Fruit fly (Drosophila melanogaster) S2 (cell line): ENCODE data around the gene CG46244.

Experiments
- CG8478 ChIP-seq: fragments of >200 bp; optimal IDR thresholded peaks from 2 replicates; lab custom pipeline; 2018
- CTCF ChIP-seq, 2 experiments: fragments of >200 bp; optimal IDR thresholded peaks; 2 replicates each; lab custom pipeline; 2018

CG46244 gene

DNA sequence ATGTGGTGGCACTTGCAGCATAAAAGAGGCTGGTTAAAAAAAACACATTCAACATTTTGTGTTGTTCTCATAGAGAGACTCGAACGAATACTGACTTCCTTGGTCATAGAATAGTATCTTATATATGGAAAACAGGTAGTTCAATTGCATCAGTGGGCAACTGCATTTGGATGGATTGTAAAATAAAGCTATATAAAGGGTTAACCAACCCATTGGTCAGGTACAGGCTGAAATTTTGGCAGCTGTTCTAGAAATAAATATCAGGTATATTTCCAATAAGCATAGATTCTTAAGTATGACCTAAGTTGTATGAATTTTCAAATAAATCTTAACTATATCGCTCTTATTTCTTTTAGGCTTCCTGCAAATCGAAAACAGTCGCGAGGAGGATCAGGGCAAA lies 94.5 kb downstream of the CG46244 start, which contains the start of gene scw:
TSS of gene scw (minus strand) at position 101 of the 400 bp plus-strand sequence.
- TF ChIP-seq CG8478 (lab: Kevin White, UChicago): no peak
- TF ChIP-seq CTCF (optimal IDR thresholded peaks at IDR 0.05; lab: Kevin White, UChicago): no peak

DNA sequence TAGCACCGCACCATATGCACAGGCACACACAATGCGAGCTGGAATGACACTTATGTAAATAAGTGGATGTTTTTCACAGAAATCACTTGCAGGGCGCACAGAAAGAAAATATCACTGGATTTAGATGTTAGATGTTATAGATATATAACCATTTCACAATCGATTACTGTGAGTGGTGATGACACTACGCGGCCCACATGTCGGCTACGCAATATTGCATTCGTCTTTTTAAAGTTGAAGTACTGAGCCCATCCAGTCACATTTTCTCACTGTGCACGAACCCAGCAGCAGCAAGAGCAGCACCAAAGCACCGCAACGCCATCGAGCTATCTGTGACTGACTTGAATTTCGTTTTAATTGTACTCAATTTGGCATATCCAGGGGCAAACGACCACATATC lies 116.1 kb downstream of the CG46244 start:
- TF ChIP-seq CTCF (optimal IDR thresholded peaks at IDR 0.05; lab: Kevin White, UChicago): no peak
- TF ChIP-seq CG8478 (lab: Kevin White, UChicago): no peak

DNA sequence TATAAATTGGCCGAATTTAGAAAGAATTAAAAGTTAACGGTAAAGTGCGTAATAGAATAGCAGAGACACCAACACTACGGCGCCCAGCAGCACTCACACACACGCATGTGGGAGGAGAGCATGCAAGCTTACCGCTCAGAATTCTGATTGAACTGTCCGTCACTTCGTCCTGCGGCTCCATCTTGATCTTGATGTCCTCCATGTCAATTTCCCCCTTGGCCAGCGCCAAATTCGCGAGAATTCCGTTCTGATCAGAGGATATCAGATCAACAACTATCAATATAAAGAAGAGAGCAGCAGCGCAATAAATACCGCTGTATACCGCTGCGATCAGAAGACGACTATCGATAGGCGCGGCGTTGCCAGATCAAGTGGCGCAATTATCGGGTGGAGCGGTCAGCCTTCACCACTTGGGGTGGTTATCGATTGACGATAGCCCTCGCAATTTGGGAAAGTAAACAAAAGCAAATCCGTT lies 129.3 kb downstream of the CG46244 start, which contains the start of the genes CG10462 and Nf-YB:
TSS of gene CG10462 (minus strand) at position 346 of the 475 bp plus-strand sequence.
TSS of gene Nf-YB (plus strand) at position 410 of the 475 bp plus-strand sequence.
- TF ChIP-seq CTCF (optimal IDR thresholded peaks at IDR 0.05; lab: Kevin White, UChicago): peak; percentile 46 to 50
- no peak for TF ChIP-seq CG8478 (lab: Kevin White, UChicago)

DNA sequence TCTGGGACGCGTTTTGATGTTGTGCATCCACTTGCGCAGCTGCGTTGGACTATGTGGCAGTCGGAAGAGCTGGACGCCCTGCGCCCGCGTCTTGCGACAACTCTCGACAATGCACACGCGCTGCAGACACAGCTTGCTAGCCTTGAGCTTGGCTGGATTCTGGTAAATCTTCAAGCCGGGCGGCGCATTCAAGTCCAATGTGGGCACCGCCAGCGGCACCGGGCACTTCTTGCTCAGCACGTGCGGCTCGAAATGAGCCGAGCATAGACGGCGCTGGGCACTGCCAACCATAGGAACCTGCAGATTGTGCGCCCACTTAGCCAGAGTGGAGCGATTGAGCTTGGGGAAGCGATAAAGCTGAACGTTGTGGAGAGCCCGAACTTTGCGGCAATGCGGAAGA lies 144.2 kb downstream of the CG46244 start:
- TF ChIP-seq CTCF (optimal IDR thresholded peaks at IDR 0.05; lab: Kevin White, UChicago) (no peak), CG8478 (lab: Kevin White, UChicago) (no peak)

dm6 chr2L:19755015-19755414 lies 148.6 kb downstream of the CG46244 start:
- TF ChIP-seq CTCF (optimal IDR thresholded peaks at IDR 0.05; lab: Kevin White, UChicago) (no peak), CG8478 (lab: Kevin White, UChicago) (no peak)

DNA sequence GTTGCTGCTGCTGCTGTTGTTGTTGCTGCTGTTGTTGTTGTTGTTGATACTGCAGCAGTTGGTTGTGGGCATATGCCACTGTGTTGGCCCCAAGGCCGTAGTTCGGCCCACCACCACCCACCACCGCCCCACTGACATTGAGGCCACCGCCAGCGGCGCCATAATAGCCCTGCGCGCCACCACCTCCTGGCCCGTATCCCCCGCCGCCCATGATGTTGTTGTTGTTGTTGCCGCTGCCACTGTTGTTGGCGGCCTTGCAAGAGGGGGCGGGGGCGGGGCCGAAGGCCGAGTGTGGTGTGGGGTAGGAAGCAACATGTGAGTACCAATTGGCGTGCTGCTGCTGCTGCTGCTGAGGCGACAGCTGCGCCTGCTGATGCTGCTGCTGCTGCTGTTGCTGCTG lies 149.7 kb downstream of the CG46244 start:
- TF ChIP-seq CG8478 (lab: Kevin White, UChicago) (no peak), CTCF (optimal IDR thresholded peaks at IDR 0.05; lab: Kevin White, UChicago) (no peak)

DNA sequence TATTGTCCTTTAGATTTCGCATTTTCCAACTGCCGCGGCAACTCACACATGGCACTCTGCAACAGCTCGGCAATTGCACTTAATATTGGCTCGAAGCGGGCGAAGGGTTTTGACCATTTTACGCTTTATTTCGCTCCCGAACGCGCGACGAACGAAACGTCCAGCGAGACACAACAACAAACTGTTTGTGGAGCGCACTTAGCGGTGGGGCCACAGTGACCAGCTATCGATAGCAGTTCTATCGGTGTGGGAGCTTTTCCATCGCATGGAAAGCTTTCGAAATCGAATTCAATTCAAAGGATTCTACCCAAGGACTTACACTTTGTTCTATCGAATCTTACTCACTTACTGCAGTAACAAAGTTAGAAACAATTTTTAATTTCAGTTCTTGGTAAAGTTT lies 150.3 kb downstream of the CG46244 start, which contains the start of gene CG10631:
TSS of gene CG10631 (minus strand) at position 189 of the 400 bp plus-strand sequence.
- TF ChIP-seq CG8478 (lab: Kevin White, UChicago) (no peak), CTCF (optimal IDR thresholded peaks at IDR 0.05; lab: Kevin White, UChicago) (no peak)

DNA sequence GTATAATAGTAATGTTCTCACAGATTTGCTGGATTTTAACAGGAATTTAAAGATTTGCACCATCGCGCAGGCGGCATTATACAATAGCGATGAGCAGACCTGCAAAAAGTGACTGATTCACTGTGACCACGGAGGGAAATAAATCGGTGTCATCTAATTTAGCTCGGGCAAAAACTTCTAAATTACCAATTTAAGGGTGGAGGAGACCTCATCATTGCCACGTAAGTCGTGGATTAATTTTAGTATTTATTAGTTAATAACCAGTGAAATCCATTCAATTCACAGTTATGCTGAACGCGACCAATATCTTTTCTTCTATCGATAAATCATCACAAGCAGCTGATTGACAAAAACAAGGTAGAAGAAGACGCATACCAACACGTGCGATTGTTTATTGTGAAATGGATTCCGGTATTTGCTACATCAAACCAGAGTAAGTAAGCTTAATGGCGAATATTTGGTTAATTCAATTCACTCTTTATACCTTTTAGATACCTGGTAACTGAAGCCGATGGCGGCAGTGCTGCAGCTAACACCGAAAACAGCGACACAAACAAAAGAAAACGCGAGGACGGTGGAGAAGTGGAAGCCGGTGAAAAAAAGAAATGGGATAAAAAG lies 152.3 kb downstream of the CG46244 start, which contains the start of the genes CG10628 and Dus3:
TSS of gene CG10628 (minus strand) at position 105 of the 618 bp plus-strand sequence.
TSS of gene Dus3 (plus strand) at position 369 of the 618 bp plus-strand sequence.
- no peak for TF ChIP-seq CG8478 (lab: Kevin White, UChicago)
- no peak for TF ChIP-seq CTCF (optimal IDR thresholded peaks at IDR 0.05; lab: Kevin White, UChicago)

dm6 chr2L:19763446-19763772 lies 157.0 kb downstream of the CG46244 start:
- no peak for TF ChIP-seq CG8478 (lab: Kevin White, UChicago)
- TF ChIP-seq CTCF (optimal IDR thresholded peaks at IDR 0.05; lab: Kevin White, UChicago): no peak

dm6 chr2L:19763773-19764580 lies 157.6 kb downstream of the CG46244 start, which contains the start of gene fbp:
Gene fbp, minus strand, starts transcription at chr2L:19764136.
- TF ChIP-seq CTCF (optimal IDR thresholded peaks at IDR 0.05; lab: Kevin White, UChicago) (no peak), CG8478 (lab: Kevin White, UChicago) (no peak)

DNA sequence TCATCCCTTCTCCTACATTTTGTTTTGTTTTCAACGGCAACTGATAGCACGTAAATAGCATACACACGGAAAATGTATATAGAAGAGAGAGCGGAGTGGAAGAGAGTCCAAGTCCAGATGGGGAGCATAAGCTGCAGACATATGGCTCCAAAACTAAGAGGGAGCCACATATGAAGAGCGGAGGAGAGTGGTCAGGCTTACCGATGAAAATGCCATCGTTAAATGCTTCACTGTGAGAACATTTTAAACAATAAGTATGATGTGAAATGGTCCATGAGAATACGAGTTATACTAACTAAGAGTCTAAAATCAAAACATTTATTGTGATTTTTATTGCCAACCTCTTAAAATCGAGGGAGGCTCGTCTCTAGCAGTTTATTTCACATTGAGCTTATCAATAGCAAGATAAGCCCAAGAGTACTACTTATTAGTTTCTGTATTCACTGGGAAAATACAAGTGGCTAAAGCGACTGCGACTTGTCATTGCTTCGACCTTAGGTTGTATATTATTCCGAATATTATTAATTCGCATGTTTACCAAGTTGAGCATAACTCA lies 158.3 kb downstream of the CG46244 start:
- TF ChIP-seq CG8478 (lab: Kevin White, UChicago) (no peak), CTCF (optimal IDR thresholded peaks at IDR 0.05; lab: Kevin White, UChicago) (no peak)

dm6 chr2L:19765406-19765805 lies 159.0 kb downstream of the CG46244 start:
- TF ChIP-seq CTCF (optimal IDR thresholded peaks at IDR 0.05; lab: Kevin White, UChicago) (no peak), CG8478 (lab: Kevin White, UChicago) (no peak)

dm6 chr2L:19768967-19769366 lies 162.6 kb downstream of the CG46244 start, which contains the start of gene bsh:
Gene bsh, minus strand, starts transcription at chr2L:19769067.
- TF ChIP-seq CG8478 (lab: Kevin White, UChicago): no peak
- TF ChIP-seq CTCF (optimal IDR thresholded peaks at IDR 0.05; lab: Kevin White, UChicago): no peak

DNA sequence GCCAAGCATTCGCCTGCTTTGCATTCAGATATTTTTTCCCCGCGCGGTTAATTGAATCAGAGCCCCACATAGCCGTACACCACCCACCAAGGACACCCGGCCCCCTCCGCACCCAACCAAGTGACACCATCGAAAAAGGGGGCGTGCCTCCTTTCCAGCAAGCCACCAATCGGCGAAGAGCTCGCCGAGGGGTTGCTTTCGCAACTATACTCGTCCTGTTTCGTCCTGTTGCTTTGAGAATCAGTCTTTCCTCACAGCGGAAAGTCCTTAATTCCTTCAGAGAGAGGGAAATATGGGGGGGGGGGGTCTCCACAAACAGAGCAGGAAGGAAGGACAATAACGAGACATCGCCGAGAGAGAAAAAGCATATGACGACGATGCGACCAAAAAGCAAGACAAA lies 163.3 kb downstream of the CG46244 start:
- no peak for TF ChIP-seq CTCF (optimal IDR thresholded peaks at IDR 0.05; lab: Kevin White, UChicago)
- TF ChIP-seq CG8478 (lab: Kevin White, UChicago): no peak
